Fruit fly (Drosophila melanogaster) whole organism: ENCODE data around the gene ppk28.

ENCODE experiments used
- CG8478 ChIP-seq: fragments of >200 bp; optimal IDR thresholded peaks from 2 replicates; lab custom pipeline; 2018; ENCODE audit warnings: inconsistent platforms
- Dll ChIP-seq: fragments of >200 bp; optimal IDR thresholded peaks from 2 replicates; lab custom pipeline; 2017
- EcR ChIP-seq, 2 experiments: fragments of >200 bp; optimal IDR thresholded peaks; 2 replicates each; lab custom pipeline; 2017; ENCODE audit warnings: missing biosample characterization in 2 of 2, missing genetic modification characterization in 2 of 2, missing genetic modification reagents in 2 of 2
- pan ChIP-seq: fragments of >200 bp; optimal IDR thresholded peaks from 2 replicates; lab custom pipeline; 2017
- psq ChIP-seq: fragments of >200 bp; optimal IDR thresholded peaks from 2 replicates; lab custom pipeline; 2017
- usp ChIP-seq: fragments of >200 bp; optimal IDR thresholded peaks from 2 replicates; lab custom pipeline; 2017; ENCODE audit warnings: missing biosample characterization, missing genetic modification characterization, mixed read lengths

DNA sequence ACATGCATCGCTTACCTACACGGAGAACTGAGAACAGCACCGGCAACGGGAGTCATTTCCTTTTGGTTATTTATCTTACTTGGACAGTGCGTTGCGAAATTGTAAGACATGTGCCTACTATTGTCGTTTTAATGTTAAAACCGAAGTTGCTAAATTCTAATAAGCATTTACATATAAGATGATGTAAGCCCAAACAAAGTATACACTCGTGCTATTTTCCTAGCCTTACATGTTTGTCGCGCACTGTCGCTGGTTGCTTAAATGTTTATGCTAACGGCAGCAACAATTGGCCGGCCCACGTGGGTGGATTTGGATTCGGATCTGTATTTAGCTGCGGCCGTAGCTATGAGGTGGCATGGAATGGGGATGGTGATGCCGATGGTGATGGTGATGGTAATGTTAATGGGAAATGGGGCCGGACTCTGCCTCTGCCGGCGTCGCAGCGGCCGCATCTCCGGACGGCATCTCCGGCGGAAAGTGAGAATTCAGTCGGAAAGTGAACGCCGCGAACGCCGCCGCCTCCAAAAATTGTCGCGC lies 5.4 kb downstream of the ppk28 start, which contains the start of gene CG4829:
- TF ChIP-seq psq (lab: Kevin White, UChicago) (no peak), Dll (lab: Kevin White, UChicago) (no peak), pan (lab: Kevin White, UChicago) (no peak), EcR (GFP tag; optimal IDR thresholded peaks at IDR 0.05; lab: Kevin White, UChicago) (no peak), usp (GFP tag; lab: Kevin White, UChicago) (no peak), CG8478 (no peak)
